Fruit fly (Drosophila melanogaster): ENCODE data around the gene CG33293.

CG33293 gene

DNA sequence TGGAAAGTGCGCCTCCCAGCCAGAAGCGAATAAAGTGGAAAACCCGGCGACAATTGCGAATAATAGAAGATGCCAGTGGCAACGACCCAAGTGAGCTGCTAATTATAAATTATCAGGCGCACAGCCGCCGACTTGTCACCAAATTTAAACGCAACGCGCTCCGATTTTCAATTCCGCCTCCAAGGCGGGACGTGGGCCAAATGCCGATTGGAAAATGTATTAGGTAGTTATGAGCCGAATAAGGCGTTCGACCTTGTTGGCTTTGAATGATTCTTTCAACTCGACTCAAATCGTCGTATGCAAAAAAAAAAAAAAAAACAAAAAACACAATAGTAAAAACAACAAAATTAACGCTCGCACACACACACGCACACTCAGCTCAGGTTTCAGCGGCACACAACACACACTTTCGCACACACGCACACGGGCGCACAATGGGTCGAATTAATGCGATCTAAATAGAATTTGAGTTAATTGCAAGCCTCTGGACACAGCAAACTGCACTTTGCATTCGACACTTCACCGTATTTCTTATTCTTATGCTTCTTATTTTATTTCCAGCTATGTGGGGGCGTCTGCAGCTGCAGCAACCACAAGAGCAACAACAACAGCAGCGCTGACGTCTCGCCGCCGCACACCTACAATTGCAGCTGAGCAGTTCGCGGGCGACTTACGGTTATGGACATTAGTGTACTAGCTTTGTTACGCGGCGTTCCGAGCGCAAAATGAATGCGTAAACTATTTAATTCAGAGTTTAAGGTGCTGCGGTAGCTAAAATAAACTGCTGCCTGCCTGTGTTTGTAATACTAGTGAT lies 8.9 kb downstream of the CG33293 start:
- peak; percentile 43; the same call in 1 of the 3 replicates for TF ChIP-seq fd96Ca (GFP tag; IDR thresholded peaks at IDR 0.05)
- TF ChIP-seq CG12605 (GFP tag; IDR thresholded peaks at IDR 0.05), result peak; percentile 47; the same call in 1 of the 2 replicates
- no peak for TF ChIP-seq D1 (tag; optimal IDR thresholded peaks at IDR 0.05)
- TF ChIP-seq CG10348 (GFP tag; IDR thresholded peaks at IDR 0.05), result no peak
- TF ChIP-seq Pif1B (GFP tag; optimal IDR thresholded peaks at IDR 0.05), result no peak

DNA sequence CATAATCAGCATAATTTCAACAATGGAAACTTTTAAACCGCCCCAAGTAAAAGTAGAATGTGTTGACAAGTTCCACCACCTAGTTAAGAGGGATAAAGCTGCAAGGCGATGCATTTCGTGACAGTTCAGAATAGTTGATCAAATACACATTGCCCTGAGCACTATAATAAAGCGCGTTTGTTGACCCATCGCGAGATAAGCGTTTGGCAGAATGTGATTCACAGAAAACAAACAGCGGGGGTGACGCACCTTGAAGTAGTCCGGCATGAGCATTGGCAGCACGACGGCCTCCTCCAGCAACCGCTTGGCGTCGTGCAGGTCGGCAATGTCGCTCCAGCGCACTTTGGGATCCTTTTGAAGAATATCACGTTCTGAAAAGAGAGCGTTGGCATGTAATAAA lies 11.1 kb downstream of the CG33293 start:
- TF ChIP-seq EcR (GFP tag; optimal IDR thresholded peaks at IDR 0.05) (peak; percentile 14), gl (tag; optimal IDR thresholded peaks at IDR 0.05) (no peak), CG17806 (tag; optimal IDR thresholded peaks at IDR 0.05) (no peak), Pif1B (GFP tag; optimal IDR thresholded peaks at IDR 0.05) (no peak), CG13204 (GFP tag; optimal IDR thresholded peaks at IDR 0.05) (no peak), CG10348 (GFP tag; IDR thresholded peaks at IDR 0.05) (no peak), D1 (tag; optimal IDR thresholded peaks at IDR 0.05) (no peak), CG8159 (tag; optimal IDR thresholded peaks at IDR 0.05) (no peak)

DNA sequence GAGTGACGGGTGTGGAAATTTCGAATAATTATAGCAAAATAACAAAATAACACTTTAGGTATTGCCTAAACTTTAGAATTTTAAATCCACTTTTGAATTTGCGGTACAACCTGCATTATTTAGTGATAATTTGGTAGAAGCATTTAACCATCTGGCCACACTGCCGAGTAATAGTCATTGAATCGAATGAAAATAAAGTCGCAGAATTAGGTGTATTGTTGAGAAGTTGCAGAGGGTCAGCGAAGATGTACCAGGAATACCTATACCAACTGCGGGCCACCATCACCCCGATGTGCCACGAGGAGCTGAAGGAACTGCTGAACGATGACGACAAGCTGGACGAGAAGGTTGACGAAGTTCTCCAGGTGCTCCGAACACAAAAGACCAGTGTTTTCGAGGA lies 14.5 kb downstream of the CG33293 start, which contains the start of gene Vps37B:
Gene Vps37B, plus strand, starts transcription at position 134 of the 400 bp plus-strand sequence.
- TF ChIP-seq CG9948 (tag; optimal IDR thresholded peaks at IDR 0.05) (no peak), Pif1B (GFP tag; optimal IDR thresholded peaks at IDR 0.05) (no peak), D1 (tag; optimal IDR thresholded peaks at IDR 0.05) (no peak), CG12605 (GFP tag; IDR thresholded peaks at IDR 0.05) (no peak)

DNA sequence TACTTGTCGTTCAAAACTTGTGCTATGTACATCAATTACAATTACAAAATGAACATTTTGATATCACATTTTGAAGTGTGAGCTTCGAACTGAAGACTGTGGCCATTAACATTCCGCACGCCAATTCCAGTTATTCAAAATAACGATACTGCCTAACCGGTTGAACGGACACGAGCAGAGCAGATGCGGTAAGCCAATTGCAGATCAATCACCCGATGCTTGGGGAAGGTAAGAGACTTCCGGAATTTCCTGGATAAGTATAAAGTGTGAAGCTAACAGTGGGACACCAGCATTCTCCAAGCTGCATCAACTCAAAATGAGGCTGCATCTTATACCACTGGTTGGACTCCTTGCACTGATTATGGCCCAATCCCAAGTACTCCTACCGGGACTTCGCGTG lies 16.7 kb downstream of the CG33293 start, which contains the start of gene CG14664:
Gene CG14664, plus strand, starts transcription at position 301 of the 400 bp plus-strand sequence.
- no peak for TF ChIP-seq CG8301 (tag; optimal IDR thresholded peaks at IDR 0.05)
- TF ChIP-seq fd96Ca (GFP tag; IDR thresholded peaks at IDR 0.05), result peak; percentile 26; the same call in 1 of the 3 replicates

DNA sequence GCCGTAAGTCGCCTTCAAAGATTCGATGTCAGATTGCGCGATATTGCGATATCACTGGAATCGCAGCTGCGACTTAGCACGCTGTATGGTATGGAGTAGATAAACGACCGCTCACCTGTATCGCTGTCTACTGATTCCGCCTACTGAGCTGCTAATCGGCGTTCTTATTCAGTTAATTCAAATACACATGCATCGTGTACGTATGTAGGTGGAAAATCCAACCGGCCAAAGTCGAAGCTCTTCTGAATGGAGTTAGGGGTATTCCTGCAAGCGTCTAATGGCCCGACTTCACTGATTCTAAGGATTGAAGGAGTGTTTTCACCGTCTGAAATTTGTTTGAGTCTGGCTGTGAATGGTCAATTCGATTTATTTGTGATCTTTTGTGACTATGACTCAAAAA lies 17.4 kb downstream of the CG33293 start, which contains the start of gene CG2604:
Gene CG2604, minus strand, starts transcription at position 231 of the 400 bp plus-strand sequence.
- TF ChIP-seq CG14655 (GFP tag; optimal IDR thresholded peaks at IDR 0.05), result no peak
- TF ChIP-seq EcR (GFP tag; optimal IDR thresholded peaks at IDR 0.05), result peak; percentile 11
- TF ChIP-seq CG12605 (GFP tag; IDR thresholded peaks at IDR 0.05), result peak; percentile 35; the same call in 1 of the 2 replicates
- TF ChIP-seq CG34367 (tag; optimal IDR thresholded peaks at IDR 0.05), result peak; percentile 25
- peak; percentile 51 for TF ChIP-seq Snoo (tag; optimal IDR thresholded peaks at IDR 0.05)
- TF ChIP-seq CG15710 (tag; optimal IDR thresholded peaks at IDR 0.05), result peak; percentile 34
- peak; percentile 57 for TF ChIP-seq Ets98B (GFP tag; IDR thresholded peaks at IDR 0.05)
- no peak for TF ChIP-seq fd96Ca (GFP tag; IDR thresholded peaks at IDR 0.05)
- no peak for TF ChIP-seq CG9948 (tag; optimal IDR thresholded peaks at IDR 0.05)
- no peak for TF ChIP-seq CG8301 (tag; optimal IDR thresholded peaks at IDR 0.05)
- TF ChIP-seq CG17806 (tag; optimal IDR thresholded peaks at IDR 0.05), result peak; percentile 6
- no peak for TF ChIP-seq Pif1B (GFP tag; optimal IDR thresholded peaks at IDR 0.05)
- no peak for TF ChIP-seq rn (GFP tag; IDR thresholded peaks at IDR 0.05)
- TF ChIP-seq D1 (tag; optimal IDR thresholded peaks at IDR 0.05), result no peak
- TF ChIP-seq CG10348 (GFP tag; IDR thresholded peaks at IDR 0.05), result no peak
- TF ChIP-seq Pif1A (GFP tag; optimal IDR thresholded peaks at IDR 0.05), result no peak
- TF ChIP-seq gl (tag; optimal IDR thresholded peaks at IDR 0.05), result peak; percentile 60
- TF ChIP-seq CG8159 (tag; optimal IDR thresholded peaks at IDR 0.05), result no peak
- peak; percentile 71 for TF ChIP-seq CG4496 (GFP tag; IDR thresholded peaks at IDR 0.05)
- no peak for TF ChIP-seq CG32121 (GFP tag; IDR thresholded peaks at IDR 0.05)
- no peak for TF ChIP-seq CG13204 (GFP tag; optimal IDR thresholded peaks at IDR 0.05)

DNA sequence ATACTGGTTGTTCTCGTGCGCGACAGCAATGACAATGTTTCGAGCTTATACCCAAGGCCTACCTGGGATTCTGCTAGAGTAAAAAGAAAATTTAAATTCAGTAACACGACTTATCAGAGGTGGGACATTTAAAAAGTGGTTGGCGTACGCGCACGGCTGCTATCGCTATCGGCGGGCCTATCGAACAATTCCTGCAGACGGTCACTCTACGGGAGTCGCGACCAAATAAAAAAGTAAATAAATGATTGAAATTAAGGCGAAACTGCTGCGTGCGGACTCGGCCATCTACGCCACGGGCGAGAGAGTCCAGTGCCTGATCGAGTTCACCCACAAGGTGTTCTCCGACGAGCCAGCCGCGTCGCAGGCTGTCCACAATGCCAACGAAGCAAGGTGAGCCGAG lies 21.1 kb downstream of the CG33293 start, which contains the start of the genes Prosbeta2R2 and CG1116:
Gene Prosbeta2R2, minus strand, starts transcription at position 63 of the 400 bp plus-strand sequence.
Gene CG1116, plus strand, starts transcription at position 192 of the 400 bp plus-strand sequence.
- no peak for TF ChIP-seq rn (GFP tag; IDR thresholded peaks at IDR 0.05)
- no peak for TF ChIP-seq CG13204 (GFP tag; optimal IDR thresholded peaks at IDR 0.05)
- TF ChIP-seq CG15710 (tag; optimal IDR thresholded peaks at IDR 0.05), result no peak
- no peak for TF ChIP-seq Snoo (tag; optimal IDR thresholded peaks at IDR 0.05)
- no peak for TF ChIP-seq CG8301 (tag; optimal IDR thresholded peaks at IDR 0.05)
- no peak for TF ChIP-seq fd96Ca (GFP tag; IDR thresholded peaks at IDR 0.05)
- no peak for TF ChIP-seq CG4496 (GFP tag; IDR thresholded peaks at IDR 0.05)
- TF ChIP-seq EcR (GFP tag; optimal IDR thresholded peaks at IDR 0.05), result no peak
- TF ChIP-seq CG17806 (tag; optimal IDR thresholded peaks at IDR 0.05), result no peak
- TF ChIP-seq Pif1A (GFP tag; optimal IDR thresholded peaks at IDR 0.05), result no peak
- no peak for TF ChIP-seq Ets98B (GFP tag; IDR thresholded peaks at IDR 0.05)

DNA sequence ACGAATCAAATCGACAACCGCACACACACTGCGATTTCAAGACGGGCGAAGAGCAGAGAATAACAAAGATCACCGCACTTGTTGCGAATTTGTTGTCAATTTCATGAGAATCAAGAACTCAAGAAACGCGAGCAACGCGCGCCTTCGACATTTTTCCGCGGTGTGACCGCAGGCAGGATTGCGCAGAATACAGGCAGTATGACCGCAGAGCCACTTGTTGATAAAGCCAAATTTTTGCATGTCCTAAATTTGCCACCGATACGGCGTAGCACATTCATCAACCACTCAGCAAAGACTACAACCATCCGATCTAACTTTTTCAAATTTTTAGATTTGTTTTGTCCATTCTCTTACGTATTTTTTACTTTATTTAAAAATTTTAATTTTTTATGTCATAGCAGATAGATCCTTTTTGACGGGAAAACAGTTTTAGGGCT lies 23.2 kb downstream of the CG33293 start, which contains the start of gene cno:
Gene cno, minus strand, starts transcription at position 179 of the 437 bp plus-strand sequence.
- TF ChIP-seq Pif1A (GFP tag; optimal IDR thresholded peaks at IDR 0.05) (no peak), CG32121 (GFP tag; IDR thresholded peaks at IDR 0.05) (no peak), Ets98B (GFP tag; IDR thresholded peaks at IDR 0.05) (peak; percentile 48; the same call in 1 of the 2 replicates), CG9948 (tag; optimal IDR thresholded peaks at IDR 0.05) (no peak), CG12605 (GFP tag; IDR thresholded peaks at IDR 0.05) (peak; percentile 46; the same call in 1 of the 2 replicates), gl (tag; optimal IDR thresholded peaks at IDR 0.05) (no peak), CG15710 (tag; optimal IDR thresholded peaks at IDR 0.05) (no peak), fd96Ca (GFP tag; IDR thresholded peaks at IDR 0.05) (0 out of 3 replicates have a peak, but pooled peaks have one; percentile 22), D1 (tag; optimal IDR thresholded peaks at IDR 0.05) (no peak), Snoo (tag; optimal IDR thresholded peaks at IDR 0.05) (peak; percentile 8), CG8301 (tag; optimal IDR thresholded peaks at IDR 0.05) (no peak), CG17806 (tag; optimal IDR thresholded peaks at IDR 0.05) (no peak), Pif1B (GFP tag; optimal IDR thresholded peaks at IDR 0.05) (no peak), CG10348 (GFP tag; IDR thresholded peaks at IDR 0.05) (no peak), CG4496 (GFP tag; IDR thresholded peaks at IDR 0.05) (no peak), rn (GFP tag; IDR thresholded peaks at IDR 0.05) (no peak), CG13204 (GFP tag; optimal IDR thresholded peaks at IDR 0.05) (no peak)

Measured in whole organism, pupa.